Fruit fly (Drosophila melanogaster): ENCODE measurements around the gene Cyp6a18.

The Cyp6a18 gene

dm6 chr3R:27478375-27478774 is at the start of gene Cyp6a18:
TSS of gene Cyp6a18 (plus strand) at chr3R:27478675.
- peak; percentile 3 for TF ChIP-seq toe (GFP tag; optimal IDR thresholded peaks at IDR 0.05)
- no peak for TF ChIP-seq bab1 (GFP tag; optimal IDR thresholded peaks at IDR 0.05)
- TF ChIP-seq Crg-1 (GFP tag; optimal IDR thresholded peaks at IDR 0.05) = no peak

DNA sequence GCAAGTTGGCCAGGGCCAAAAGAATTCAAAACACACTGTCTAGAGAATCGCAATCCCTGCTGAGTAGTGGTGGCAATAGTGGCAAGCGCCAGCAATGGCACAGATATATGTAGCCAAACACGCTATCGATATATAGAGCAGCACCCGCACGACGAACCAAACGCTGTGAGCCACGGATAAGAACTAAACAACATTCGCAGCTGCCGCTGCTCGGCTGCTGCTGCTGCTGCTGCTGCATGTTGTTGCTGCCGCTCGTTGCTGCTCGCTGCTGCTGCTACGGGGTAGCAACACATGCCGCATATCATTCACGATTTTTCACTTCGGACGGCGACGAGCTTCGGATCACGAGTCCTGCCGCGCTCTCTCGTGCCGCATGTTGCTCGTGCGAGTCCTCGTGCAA is 41.2 kb upstream of the Cyp6a18 start, which contains the start of gene side:
side (minus strand) TSS at position 175 of the 400 bp plus-strand sequence.
- no peak for TF ChIP-seq cnc (optimal IDR thresholded peaks at IDR 0.05)

DNA sequence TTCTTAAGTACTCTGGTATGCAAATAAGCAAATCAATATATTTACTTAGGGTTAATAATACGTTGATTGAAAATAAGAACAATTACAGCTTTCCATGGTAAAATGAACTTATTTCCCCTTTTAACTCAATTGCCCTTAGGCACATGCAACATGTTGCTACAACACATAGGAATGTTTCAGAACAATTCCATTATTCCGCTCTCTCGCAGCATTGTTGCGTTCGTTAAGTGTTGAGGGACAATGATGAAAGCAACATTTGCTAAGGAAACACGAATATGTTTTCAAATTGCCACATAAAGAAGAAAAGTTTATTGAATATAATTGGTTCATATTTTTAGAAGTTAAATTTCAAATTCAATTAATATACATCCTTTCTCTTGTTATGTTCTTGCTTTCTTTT is 40.1 kb upstream of the Cyp6a18 start:
- TF ChIP-seq toe (GFP tag; optimal IDR thresholded peaks at IDR 0.05) (no peak), kay (GFP tag; ENCODE audit: borderline replicate concordance) (peak; percentile 12), CG5204 (GFP tag; optimal IDR thresholded peaks at IDR 0.05) (no peak)

DNA sequence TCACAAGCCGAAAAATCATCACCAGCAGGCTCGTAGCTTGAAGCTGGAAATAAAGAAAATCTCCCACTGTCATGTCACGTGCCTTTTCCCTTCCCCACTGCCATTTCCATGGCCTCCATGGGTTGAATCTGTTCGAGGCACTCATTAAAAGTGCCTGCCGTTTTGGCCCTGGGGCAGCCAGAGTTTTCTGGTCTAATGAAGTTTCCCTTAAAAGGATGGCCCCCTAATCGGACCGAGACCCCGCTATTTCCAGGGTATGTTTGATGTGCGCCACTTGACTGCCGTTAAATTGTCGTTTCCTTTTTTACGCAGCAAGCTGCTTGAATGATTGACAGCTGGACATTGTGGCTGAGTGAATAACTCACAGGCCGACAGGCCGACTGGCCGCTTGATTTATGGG is 38.5 kb upstream of the Cyp6a18 start, which contains the start of gene CG43447:
CG43447 (plus strand) TSS at position 301 of the 400 bp plus-strand sequence.
- TF ChIP-seq Clk (GFP tag; optimal IDR thresholded peaks at IDR 0.05) (no peak), cic (GFP tag; optimal IDR thresholded peaks at IDR 0.05) (no peak), Hr96 (GFP tag; optimal IDR thresholded peaks at IDR 0.05) (no peak)

dm6 chr3R:27440628-27441027 is 37.8 kb upstream of the Cyp6a18 start, which contains the start of gene CG44290:
TSS of gene CG44290 (minus strand) at chr3R:27440944.
- no peak for TF ChIP-seq CG12768 (GFP tag; optimal IDR thresholded peaks at IDR 0.05)

DNA sequence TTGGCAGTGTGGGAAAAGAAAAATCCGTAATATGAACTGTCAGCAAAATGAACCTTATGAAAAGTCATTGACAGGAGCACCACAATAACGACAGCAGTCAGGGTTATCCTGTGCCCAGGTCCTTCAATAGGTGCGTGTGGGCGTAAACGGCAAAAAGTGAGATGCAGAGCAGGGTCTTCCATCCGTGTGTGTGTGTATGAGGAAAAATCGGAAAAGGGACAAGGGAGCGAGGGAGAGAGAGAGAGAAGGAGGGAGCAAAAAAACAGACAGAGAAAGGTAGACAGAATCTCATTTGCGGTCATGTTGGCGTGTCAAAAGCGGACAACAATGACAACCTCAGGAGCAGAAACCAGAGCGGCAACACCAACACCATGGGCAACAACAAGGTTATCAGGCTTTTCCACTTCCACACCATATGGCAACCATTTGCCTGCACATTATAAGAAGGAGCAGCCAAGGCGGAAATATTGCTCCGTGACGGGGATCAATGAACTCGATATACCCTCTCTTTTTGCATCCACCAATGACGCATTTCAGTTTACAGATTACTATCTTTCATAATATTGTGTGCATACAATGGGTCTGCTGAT is 37.2 kb upstream of the Cyp6a18 start:
- no peak for TF ChIP-seq CG11617 (GFP tag; optimal IDR thresholded peaks at IDR 0.05)
- TF ChIP-seq cic (GFP tag; optimal IDR thresholded peaks at IDR 0.05) = no peak
- no peak for TF ChIP-seq CG5204 (GFP tag; optimal IDR thresholded peaks at IDR 0.05)
- TF ChIP-seq tj (GFP tag; optimal IDR thresholded peaks at IDR 0.05) = no peak
- TF ChIP-seq CG14711 (tag; optimal IDR thresholded peaks at IDR 0.05) = no peak
- no peak for TF ChIP-seq kay (GFP tag; ENCODE audit: borderline replicate concordance)
- no peak for TF ChIP-seq toe (GFP tag; optimal IDR thresholded peaks at IDR 0.05)
- no peak for TF ChIP-seq pad (GFP tag; optimal IDR thresholded peaks at IDR 0.05)
- no peak for TF ChIP-seq cnc (optimal IDR thresholded peaks at IDR 0.05)
- no peak for TF ChIP-seq CG12768 (GFP tag; optimal IDR thresholded peaks at IDR 0.05)
- TF ChIP-seq ovo (GFP tag; optimal IDR thresholded peaks at IDR 0.05) = no peak
- TF ChIP-seq Hr96 (GFP tag; optimal IDR thresholded peaks at IDR 0.05) = no peak
- no peak for TF ChIP-seq CG33017 (tag; optimal IDR thresholded peaks at IDR 0.05)
- no peak for TF ChIP-seq Crg-1 (GFP tag; optimal IDR thresholded peaks at IDR 0.05)
- TF ChIP-seq CG7101 (tag; optimal IDR thresholded peaks at IDR 0.05) = no peak
- TF ChIP-seq CG7045 (GFP tag; optimal IDR thresholded peaks at IDR 0.05) = no peak
- no peak for TF ChIP-seq CG1620 (GFP tag; optimal IDR thresholded peaks at IDR 0.05)
- no peak for TF ChIP-seq bab1 (GFP tag; optimal IDR thresholded peaks at IDR 0.05)

DNA sequence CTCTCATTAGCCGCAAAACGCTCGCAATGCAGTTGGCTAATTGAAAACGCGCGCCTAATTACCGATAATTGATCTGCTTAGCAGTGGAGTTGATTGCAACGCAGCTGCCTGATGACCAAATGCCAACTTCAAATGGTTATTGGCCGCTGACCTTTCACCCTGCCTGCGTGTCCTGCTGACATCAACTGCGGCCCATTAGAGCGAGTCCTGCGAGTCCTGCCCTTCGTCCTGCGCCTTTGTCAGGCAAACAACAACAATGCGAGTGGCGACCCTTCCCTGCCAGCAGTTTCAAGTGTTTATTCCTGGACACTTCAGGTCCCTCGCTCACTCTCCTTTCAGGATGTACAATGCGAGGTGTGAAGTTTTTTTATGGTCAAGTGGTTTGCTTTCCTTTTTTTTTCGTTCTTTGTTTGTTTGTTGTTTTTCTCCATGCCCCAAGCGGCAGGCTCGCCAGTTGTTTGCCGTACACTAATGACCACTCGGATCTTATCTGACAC is 35.9 kb upstream of the Cyp6a18 start:
- TF ChIP-seq tj (GFP tag; optimal IDR thresholded peaks at IDR 0.05) (no peak), kay (GFP tag; ENCODE audit: borderline replicate concordance) (no peak), CG7045 (GFP tag; optimal IDR thresholded peaks at IDR 0.05) (no peak), Crg-1 (GFP tag; optimal IDR thresholded peaks at IDR 0.05) (no peak), cic (GFP tag; optimal IDR thresholded peaks at IDR 0.05) (no peak), CG33017 (tag; optimal IDR thresholded peaks at IDR 0.05) (no peak), CG1620 (GFP tag; optimal IDR thresholded peaks at IDR 0.05) (no peak), bab1 (GFP tag; optimal IDR thresholded peaks at IDR 0.05) (no peak)

DNA sequence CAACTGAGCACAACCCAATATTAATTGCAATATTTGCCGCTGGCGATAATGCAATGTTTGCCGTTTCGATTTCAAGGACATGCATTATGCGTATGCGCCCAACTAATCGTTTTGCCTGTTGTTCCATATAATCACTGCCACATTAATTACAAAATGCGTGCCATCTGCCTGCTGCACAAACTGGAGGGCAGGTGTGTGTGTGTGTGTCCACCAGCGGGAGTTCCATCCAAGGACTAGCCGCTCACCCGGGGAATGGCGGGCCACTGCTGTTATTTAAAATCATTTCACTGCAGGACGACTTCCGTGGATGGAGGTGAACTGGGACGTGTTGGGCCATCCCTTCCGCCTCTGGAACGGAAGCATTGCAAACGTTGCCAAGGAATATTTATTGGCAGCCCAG is 33.2 kb upstream of the Cyp6a18 start:
- TF ChIP-seq CG7101 (tag; optimal IDR thresholded peaks at IDR 0.05) (no peak), CG12768 (GFP tag; optimal IDR thresholded peaks at IDR 0.05) (no peak), cnc (optimal IDR thresholded peaks at IDR 0.05) (no peak), CG7045 (GFP tag; optimal IDR thresholded peaks at IDR 0.05) (no peak), Hr96 (GFP tag; optimal IDR thresholded peaks at IDR 0.05) (no peak), ovo (GFP tag; optimal IDR thresholded peaks at IDR 0.05) (no peak)

- TF ChIP-seq CG14711 (tag; optimal IDR thresholded peaks at IDR 0.05) = no peak
- TF ChIP-seq CG7045 (GFP tag; optimal IDR thresholded peaks at IDR 0.05) = no peak
- TF ChIP-seq CG1620 (GFP tag; optimal IDR thresholded peaks at IDR 0.05) = no peak
- TF ChIP-seq cic (GFP tag; optimal IDR thresholded peaks at IDR 0.05) = no peak
- no peak for TF ChIP-seq tj (GFP tag; optimal IDR thresholded peaks at IDR 0.05)
- TF ChIP-seq CG7101 (tag; optimal IDR thresholded peaks at IDR 0.05) = no peak
- no peak for TF ChIP-seq CG5204 (GFP tag; optimal IDR thresholded peaks at IDR 0.05)
- no peak for TF ChIP-seq Mnt (GFP tag; optimal IDR thresholded peaks at IDR 0.05)
These were observed 15.6 kb upstream of the Cyp6a18 start for dm6 chr3R:27462917-27463316.

All from whole organism, adult.